Worm (Caenorhabditis elegans) whole organism, mixed stage, embryonic: Measurements from ENCODE around the gene pgm-1.
"Not testable (repeated sequence)": the region's sequence is repeated elsewhere in the genome, so short reads cannot be mapped to it uniquely, and the experiment has no call there.

ENCODE experiments used
- bed-3 ChIP-seq: fragments of 200-800 bp; sonication (Bioruptor generic); optimal IDR thresholded peaks from 3 replicates; lab custom pipeline; 2018; ENCODE audit warnings: mild to moderate bottlenecking, missing genetic modification characterization, moderate library complexity, missing compliant biosample characterization
- blmp-1 ChIP-seq: fragments of 150-350 bp; optimal IDR thresholded peaks from 2 replicates; lab custom pipeline; 2014; ENCODE audit warnings: missing biosample characterization, missing genetic modification characterization
- ces-1 ChIP-seq: fragments of 150-350 bp; optimal IDR thresholded peaks from 2 replicates; lab custom pipeline; 2014; ENCODE audit warnings: missing biosample characterization, missing genetic modification reagents, missing genetic modification characterization
- mab-5 ChIP-seq: fragments of 150-350 bp; optimal IDR thresholded peaks from 2 replicates; lab custom pipeline; 2014; ENCODE audit warnings: missing biosample characterization, missing genetic modification characterization
- nhr-76 ChIP-seq: sonication (generic microtip); optimal IDR thresholded peaks from 2 replicates; lab custom pipeline; 2017; ENCODE audit warnings: missing biosample characterization, missing genetic modification characterization
- pha-4 ChIP-seq: fragments of 150-350 bp; optimal IDR thresholded peaks from 2 replicates; lab custom pipeline; 2018; ENCODE audit warnings: missing biosample characterization, missing genetic modification reagents, missing genetic modification characterization
- snpc-4 ChIP-seq: fragments of 150-350 bp; optimal IDR thresholded peaks from 2 replicates; lab custom pipeline; 2014; ENCODE audit warnings: missing biosample characterization, missing genetic modification characterization
- sptf-1 ChIP-seq: sonication (generic microtip); optimal IDR thresholded peaks from 2 replicates; lab custom pipeline; 2017; ENCODE audit warnings: mild to moderate bottlenecking, missing genetic modification characterization, moderate library complexity, missing compliant biosample characterization
- unc-39 ChIP-seq: fragments of 150-350 bp; optimal IDR thresholded peaks from 2 replicates; lab custom pipeline; 2014; ENCODE audit warnings: missing biosample characterization, missing genetic modification characterization
- unc-62 ChIP-seq: fragments of 150-350 bp; optimal IDR thresholded peaks from 2 replicates; lab custom pipeline; 2014; ENCODE audit warnings: missing biosample characterization, missing genetic modification reagents, missing genetic modification characterization
- zip-8 ChIP-seq: fragments of 150-350 bp; optimal IDR thresholded peaks from 2 replicates; lab custom pipeline; 2014; ENCODE audit warnings: missing biosample characterization, missing genetic modification characterization

DNA sequence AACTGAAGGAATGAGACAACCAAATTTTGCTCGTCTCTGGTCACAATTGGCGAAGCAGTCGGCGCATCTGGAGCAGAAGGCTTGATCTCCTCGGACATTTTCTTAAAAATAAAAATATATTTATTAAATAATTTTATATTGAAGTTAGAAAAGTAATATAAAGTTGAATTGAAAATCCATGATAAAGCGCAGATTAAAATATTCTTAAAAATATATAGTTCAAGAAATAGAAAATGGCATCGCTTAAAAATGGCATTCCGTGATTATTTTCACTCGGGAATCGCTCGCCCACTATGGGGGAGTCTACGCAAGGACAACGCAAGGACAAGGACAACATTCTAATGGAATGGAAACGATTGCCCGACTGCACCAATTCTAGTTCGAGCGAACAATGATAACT, 14.5 kb downstream of the pgm-1 start, which contains the start of gene sgt-1:
- TF ChIP-seq snpc-4 (tag; lab: Kevin White, UChicago); unc-39 (tag; lab: Kevin White, UChicago); unc-62 (GFP tag; lab: Kevin White, UChicago); mab-5 (tag; lab: Kevin White, UChicago); blmp-1; bed-3 (GFP tag; lab: Kevin White, UChicago); pha-4; nhr-76 (tag; lab: Kevin White, UChicago); sptf-1 (tag; lab: Kevin White, UChicago); zip-8; ces-1 (GFP tag; lab: Kevin White, UChicago): not testable (repeated sequence)
